Fruit fly (Drosophila melanogaster) whole organism, embryonic: ENCODE measurements around the gene topi.

Source experiments
- ATbp ChIP-seq: fragments of 200-800 bp; sonication (Bioruptor generic); optimal IDR thresholded peaks from 2 replicates; lab custom pipeline; 2017; ENCODE audit warnings: missing biosample characterization, mild to moderate bottlenecking, missing genetic modification characterization, missing genetic modification reagents
- B-H2 ChIP-seq: fragments of 200-800 bp; sonication (Bioruptor generic); optimal IDR thresholded peaks from 2 replicates; lab custom pipeline; 2018; ENCODE audit warnings: missing biosample characterization, mild to moderate bottlenecking, missing genetic modification characterization
- Bdp1 ChIP-seq: fragments of 200-800 bp; sonication (Bioruptor generic); optimal IDR thresholded peaks from 3 replicates; lab custom pipeline; 2016; ENCODE audit warnings: missing biosample characterization, missing genetic modification characterization
- CG11504 ChIP-seq: fragments of 200-800 bp; sonication (Bioruptor generic); optimal IDR thresholded peaks from 3 replicates; lab custom pipeline; 2019; ENCODE audit warnings: missing biosample characterization, mild to moderate bottlenecking, missing genetic modification characterization, moderate library complexity
- CG14014 ChIP-seq: fragments of 200-800 bp; sonication (Bioruptor generic); IDR thresholded peaks from 2 replicates; pipeline ENCODE4 v1.3.6; 2022; ENCODE audit warnings: missing biosample characterization, missing genetic modification characterization
- CG17328 ChIP-seq: fragments of 200-800 bp; sonication (Bioruptor generic); IDR thresholded peaks from 2 replicates; pipeline ENCODE4 v1.3.6; 2022; ENCODE audit warnings: missing biosample characterization, missing genetic modification characterization
- CG2129 ChIP-seq: fragments of 200-800 bp; sonication (Bioruptor generic); IDR thresholded peaks from 2 replicates; pipeline ENCODE4 v1.3.6; 2022; ENCODE audit warnings: missing biosample characterization, missing genetic modification characterization; ENCODE audit not compliant: partially characterized antibody
- CG30403 ChIP-seq: fragments of 200-800 bp; sonication (Bioruptor generic); optimal IDR thresholded peaks from 3 replicates; lab custom pipeline; 2016; ENCODE audit warnings: missing biosample characterization, missing genetic modification characterization
- CG4707 ChIP-seq: fragments of 200-800 bp; sonication (Bioruptor generic); optimal IDR thresholded peaks from 2 replicates; lab custom pipeline; 2018; ENCODE audit warnings: missing biosample characterization, mild to moderate bottlenecking, missing genetic modification characterization, moderate library complexity
- CG4820 ChIP-seq: fragments of 200-800 bp; sonication (Bioruptor generic); optimal IDR thresholded peaks from 3 replicates; lab custom pipeline; 2016; ENCODE audit warnings: missing biosample characterization, missing genetic modification characterization
- CG5180 ChIP-seq: fragments of 200-800 bp; sonication (Bioruptor generic); optimal IDR thresholded peaks from 3 replicates; lab custom pipeline; 2017; ENCODE audit warnings: missing biosample characterization, missing genetic modification characterization, mild to moderate bottlenecking, moderate library complexity, missing genetic modification reagents
- CG6272 ChIP-seq: fragments of 200-800 bp; sonication (Bioruptor generic); IDR thresholded peaks from 2 replicates; pipeline ENCODE4 v1.3.6; 2022; ENCODE audit warnings: missing biosample characterization, missing genetic modification characterization
- CG7271 ChIP-seq: fragments of 200-800 bp; sonication (Bioruptor generic); optimal IDR thresholded peaks from 2 replicates; lab custom pipeline; 2018; ENCODE audit warnings: missing biosample characterization, mild to moderate bottlenecking, missing genetic modification characterization, moderate library complexity
- CG8388 ChIP-seq: fragments of 200-800 bp; sonication (Bioruptor generic); optimal IDR thresholded peaks from 2 replicates; lab custom pipeline; 2019; ENCODE audit warnings: missing biosample characterization, mild to moderate bottlenecking, missing genetic modification characterization, moderate library complexity
- CHES-1-like ChIP-seq: fragments of 200-800 bp; sonication (Bioruptor generic); optimal IDR thresholded peaks from 2 replicates; lab custom pipeline; 2016; ENCODE audit warnings: missing biosample characterization, missing genetic modification characterization
- Dad ChIP-seq: fragments of 200-800 bp; sonication (Bioruptor generic); optimal IDR thresholded peaks from 3 replicates; lab custom pipeline; 2016; ENCODE audit warnings: missing biosample characterization, missing genetic modification characterization
- Eip74EF ChIP-seq, 2 experiments: fragments of 200-800 bp in 1 of 2; fragments of >200 bp in 1 of 2; sonication (Bioruptor generic) in 1 of 2; optimal IDR thresholded peaks; 2 replicates each; lab custom pipeline; 2017 to 2019; ENCODE audit warnings: missing biosample characterization in 2 of 2, missing genetic modification characterization in 2 of 2, mild to moderate bottlenecking in 1 of 2, moderate library complexity in 1 of 2
- GATAe ChIP-seq: fragments of 200-800 bp; sonication (Bioruptor generic); conservative IDR thresholded peaks from 2 replicates; pipeline ENCODE4 v1.3.6; 2022; ENCODE audit warnings: missing biosample characterization, missing genetic modification characterization
- Gsc ChIP-seq: fragments of 200-800 bp; sonication (Bioruptor generic); IDR thresholded peaks from 2 replicates; pipeline ENCODE4 v1.3.6; 2022; ENCODE audit warnings: missing biosample characterization, missing genetic modification characterization
- HmgZ ChIP-seq: fragments of 200-800 bp; sonication (Bioruptor generic); optimal IDR thresholded peaks from 2 replicates; lab custom pipeline; 2018; ENCODE audit warnings: missing biosample characterization, mild to moderate bottlenecking, missing genetic modification characterization
- Hmx ChIP-seq: fragments of 200-800 bp; sonication (Bioruptor generic); optimal IDR thresholded peaks from 2 replicates; lab custom pipeline; 2016; ENCODE audit warnings: missing biosample characterization, missing genetic modification characterization
- MBD-R2 ChIP-seq: fragments of 200-800 bp; sonication (Bioruptor generic); IDR thresholded peaks from 2 replicates; pipeline ENCODE4 v1.3.6; 2022; ENCODE audit warnings: missing biosample characterization, missing genetic modification characterization
- Max ChIP-seq: fragments of 200-800 bp; sonication (Bioruptor generic); optimal IDR thresholded peaks from 2 replicates; lab custom pipeline; 2016; ENCODE audit warnings: missing biosample characterization, mild to moderate bottlenecking, missing genetic modification characterization
- Myb ChIP-seq: fragments of 200-800 bp; sonication (Bioruptor generic); optimal IDR thresholded peaks from 2 replicates; lab custom pipeline; 2016; ENCODE audit warnings: missing biosample characterization, missing genetic modification characterization
- Ptx1 ChIP-seq: fragments of 200-800 bp; sonication (Bioruptor generic); IDR thresholded peaks from 2 replicates; pipeline ENCODE4 v1.3.6; 2022; ENCODE audit warnings: missing biosample characterization, missing genetic modification characterization
- Rfx ChIP-seq: fragments of 200-800 bp; sonication (Bioruptor generic); IDR thresholded peaks from 2 replicates; pipeline ENCODE4 v1.3.6; 2022; ENCODE audit warnings: missing biosample characterization, missing genetic modification characterization
- Sry-β ChIP-seq: fragments of 200-800 bp; sonication (Bioruptor generic); optimal IDR thresholded peaks from 2 replicates; lab custom pipeline; 2018; ENCODE audit warnings: missing biosample characterization, mild to moderate bottlenecking, missing genetic modification characterization, moderate library complexity
- YL-1 ChIP-seq: fragments of 200-800 bp; sonication (Bioruptor generic); optimal IDR thresholded peaks from 3 replicates; lab custom pipeline; 2017; ENCODE audit warnings: missing biosample characterization, mild to moderate bottlenecking, missing genetic modification characterization
- bowl ChIP-seq: fragments of 200-800 bp; sonication (Bioruptor generic); IDR thresholded peaks from 2 replicates; pipeline ENCODE4 v1.3.6; 2022; ENCODE audit warnings: missing biosample characterization, missing genetic modification characterization
- cad ChIP-seq: fragments of >200 bp; optimal IDR thresholded peaks from 2 replicates; lab custom pipeline; 2017; ENCODE audit warnings: missing biosample characterization, missing genetic modification characterization
- cg ChIP-seq: fragments of 200-800 bp; sonication (Bioruptor generic); optimal IDR thresholded peaks from 3 replicates; lab custom pipeline; 2019; ENCODE audit warnings: missing biosample characterization, mild to moderate bottlenecking, missing genetic modification characterization, moderate library complexity
- chif ChIP-seq, 2 experiments: fragments of 200-800 bp; sonication (Bioruptor generic); optimal IDR thresholded peaks; 3 replicates each; lab custom pipeline; 2016; ENCODE audit warnings: missing biosample characterization in 2 of 2, missing genetic modification characterization in 2 of 2
- corto ChIP-seq: fragments of 200-800 bp; sonication (Bioruptor generic); optimal IDR thresholded peaks from 2 replicates; lab custom pipeline; 2016; ENCODE audit warnings: missing biosample characterization, mild to moderate bottlenecking, missing genetic modification characterization, moderate library complexity
- croc ChIP-seq: fragments of 200-800 bp; sonication (Bioruptor generic); conservative IDR thresholded peaks from 3 replicates; pipeline ENCODE4 v1.3.6; 2022; ENCODE audit warnings: missing biosample characterization, missing genetic modification characterization
- crp ChIP-seq, 2 experiments: fragments of 200-800 bp; sonication (Bioruptor generic); optimal IDR thresholded peaks; 2 replicates in 1 of 2; 3 replicates in 1 of 2; lab custom pipeline; 2017; ENCODE audit warnings: missing biosample characterization in 2 of 2, missing genetic modification characterization in 2 of 2, mild to moderate bottlenecking in 1 of 2, moderate library complexity in 1 of 2
- eyg ChIP-seq: fragments of 200-800 bp; sonication (Bioruptor generic); optimal IDR thresholded peaks from 3 replicates; lab custom pipeline; 2016; ENCODE audit warnings: missing biosample characterization, missing genetic modification characterization
- fd96Cb ChIP-seq: fragments of 200-800 bp; sonication (Bioruptor generic); optimal IDR thresholded peaks from 2 replicates; lab custom pipeline; 2018; ENCODE audit warnings: missing biosample characterization, mild to moderate bottlenecking, missing genetic modification characterization, moderate library complexity
- grau ChIP-seq: fragments of 200-800 bp; optimal IDR thresholded peaks from 3 replicates; lab custom pipeline; 2019; ENCODE audit warnings: missing biosample characterization, mild to moderate bottlenecking, missing genetic modification characterization, moderate library complexity
- inv ChIP-seq: fragments of 200-800 bp; sonication (Bioruptor generic); IDR thresholded peaks from 2 replicates; pipeline ENCODE4 v1.3.6; 2022; ENCODE audit warnings: missing biosample characterization, missing genetic modification characterization; ENCODE audit not compliant: partially characterized antibody
- jumu ChIP-seq: fragments of 200-800 bp; sonication (Bioruptor generic); optimal IDR thresholded peaks from 3 replicates; lab custom pipeline; 2016; ENCODE audit warnings: missing biosample characterization, missing genetic modification characterization
- kay ChIP-seq: fragments of 200-800 bp; sonication (Bioruptor generic); optimal IDR thresholded peaks from 2 replicates; lab custom pipeline; 2016; ENCODE audit warnings: missing biosample characterization, missing genetic modification characterization
- p53 ChIP-seq: fragments of 200-800 bp; sonication (Bioruptor generic); optimal IDR thresholded peaks from 2 replicates; lab custom pipeline; 2016; ENCODE audit warnings: missing biosample characterization, missing genetic modification characterization
- prd ChIP-seq, 3 experiments: fragments of >200 bp in 2 of 3; fragments of 200-800 bp in 1 of 3; sonication (Bioruptor generic) in 1 of 3; optimal IDR thresholded peaks in 2 of 3; IDR thresholded peaks in 1 of 3; 2 replicates in 2 of 3; 3 replicates in 1 of 3; pipeline versions ENCODE4 v1.3.6 to Lab custom; 2017 to 2022; ENCODE audit warnings: missing biosample characterization in 1 of 3, missing genetic modification characterization in 1 of 3
- pzg ChIP-seq: fragments of 200-800 bp; sonication (Bioruptor generic); optimal IDR thresholded peaks from 3 replicates; lab custom pipeline; 2018; ENCODE audit warnings: missing biosample characterization, mild to moderate bottlenecking, missing genetic modification characterization, moderate library complexity
- row ChIP-seq: fragments of 200-800 bp; sonication (Bioruptor generic); IDR thresholded peaks from 3 replicates; pipeline ENCODE4 v1.3.6; 2022; ENCODE audit warnings: missing biosample characterization, missing genetic modification characterization
- sisA ChIP-seq: fragments of 200-800 bp; sonication (Bioruptor generic); IDR thresholded peaks from 2 replicates; pipeline ENCODE4 v1.3.6; 2022; ENCODE audit warnings: missing biosample characterization, missing genetic modification characterization
- tll ChIP-seq, 2 experiments: fragments of 200-800 bp in 1 of 2; fragments of >200 bp in 1 of 2; sonication (Bioruptor generic) in 1 of 2; optimal IDR thresholded peaks; 2 replicates each; lab custom pipeline; 2017 to 2019; ENCODE audit warnings: missing biosample characterization in 2 of 2, missing genetic modification characterization in 2 of 2, mild to moderate bottlenecking in 1 of 2, moderate library complexity in 1 of 2
- toy ChIP-seq: fragments of 200-800 bp; sonication (Bioruptor generic); IDR thresholded peaks from 2 replicates; pipeline ENCODE4 v1.3.6; 2022; ENCODE audit warnings: missing biosample characterization, missing genetic modification characterization
- vfl ChIP-seq: fragments of 200-800 bp; sonication (Bioruptor generic); optimal IDR thresholded peaks from 2 replicates; lab custom pipeline; 2016; ENCODE audit warnings: missing biosample characterization, missing genetic modification characterization

Gene topi

DNA sequence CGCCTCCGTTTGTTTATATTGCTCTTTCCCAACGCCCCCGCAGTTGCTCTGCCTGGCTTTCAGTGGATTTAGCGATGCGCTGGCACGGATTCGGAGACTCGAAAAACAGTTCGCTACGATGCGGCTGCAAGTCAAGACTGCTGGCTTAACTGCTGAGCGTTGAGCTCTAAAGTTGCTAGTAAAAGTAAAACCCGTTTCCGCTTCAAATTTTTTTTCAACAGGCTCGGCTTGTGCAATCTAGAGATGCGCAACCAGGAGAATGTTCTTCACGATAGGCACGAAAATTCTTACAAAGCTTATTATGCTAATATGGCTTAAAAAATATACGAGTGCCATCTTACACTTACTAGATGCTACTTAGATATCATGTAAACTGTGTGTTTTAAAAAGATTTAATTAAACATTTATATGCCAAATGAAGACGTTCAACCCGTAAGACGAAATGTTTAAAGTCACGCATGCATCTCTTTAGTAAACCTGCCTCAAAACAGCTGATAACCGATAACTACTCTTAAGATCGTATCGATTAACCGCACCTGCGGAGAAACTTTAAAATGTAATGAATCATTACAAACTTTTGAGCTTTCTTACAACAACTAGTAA, 27.5 kb upstream of the topi start, which contains the start of gene CG12948 (continued):
- TF ChIP-seq crp (GFP tag; optimal IDR thresholded peaks at IDR 0.05; lab: Kevin White, UChicago): peak; percentile 38 to 86
- TF ChIP-seq CG8388 (GFP tag; lab: Kevin White, UChicago): peak; percentile 31
- TF ChIP-seq MBD-R2 (GFP tag; lab: Robert Waterston, UW): peak; percentile 71
- no peak for TF ChIP-seq p53 (GFP tag; lab: Kevin White, UChicago)
- peak; percentile 46; the same call in 1 of the 2 replicates for TF ChIP-seq CG6272 (GFP tag; lab: Robert Waterston, UW)
- no peak for TF ChIP-seq CG4707 (GFP tag; lab: Kevin White, UChicago)
- no peak for TF ChIP-seq Hmx (GFP tag; lab: Kevin White, UChicago)
- peak; percentile 11 for TF ChIP-seq CHES-1-like (GFP tag; lab: Kevin White, UChicago)
- TF ChIP-seq Sry-β (GFP tag; lab: Kevin White, UChicago): peak; percentile 90
- peak; percentile 81 for TF ChIP-seq inv (GFP tag; lab: Robert Waterston, UW)
- no peak for TF ChIP-seq CG5180 (GFP tag; lab: Kevin White, UChicago)
- no peak for TF ChIP-seq tll (GFP tag; optimal IDR thresholded peaks at IDR 0.05; lab: Kevin White, UChicago)
- TF ChIP-seq Rfx (GFP tag; lab: Robert Waterston, UW): peak; percentile 63
- no peak for TF ChIP-seq cg (GFP tag; lab: Kevin White, UChicago)
- peak; percentile 7 for TF ChIP-seq Myb (GFP tag; lab: Kevin White, UChicago)
- TF ChIP-seq HmgZ (tag; lab: Kevin White, UChicago): peak; percentile 63
- TF ChIP-seq Ptx1 (GFP tag; lab: Robert Waterston, UW): 0 out of 2 replicates have a peak, but pooled peaks have one; percentile 43
- TF ChIP-seq Max: peak; percentile 52
- peak; percentile 95 for TF ChIP-seq row (GFP tag; lab: Robert Waterston, UW)
- no peak for TF ChIP-seq toy
- TF ChIP-seq CG11504 (tag; lab: Kevin White, UChicago): no peak
- TF ChIP-seq CG4820: peak; percentile 46
- TF ChIP-seq prd (optimal IDR thresholded peaks at IDR 0.05; lab: Kevin White, UChicago): no peak
- TF ChIP-seq prd (GFP tag; IDR thresholded peaks at IDR 0.05; lab: Robert Waterston, UW): peak; percentile 34; the same call in 1 of the 3 replicates
- no peak for TF ChIP-seq croc
- TF ChIP-seq B-H2 (GFP tag; lab: Kevin White, UChicago): peak; percentile 66
- no peak for TF ChIP-seq bowl
- TF ChIP-seq CG14014: peak; percentile 53
- no peak for TF ChIP-seq eyg (GFP tag; lab: Kevin White, UChicago)
- TF ChIP-seq chif (GFP tag; optimal IDR thresholded peaks at IDR 0.05; lab: Kevin White, UChicago): peak in 1 of 2 experiments; percentile 63
- no peak for TF ChIP-seq Eip74EF (GFP tag; optimal IDR thresholded peaks at IDR 0.05; lab: Kevin White, UChicago)
- peak; percentile 23 for TF ChIP-seq Bdp1 (GFP tag; lab: Kevin White, UChicago)
- peak; percentile 53 for TF ChIP-seq Dad (GFP tag; lab: Kevin White, UChicago)
- TF ChIP-seq grau (tag; lab: Kevin White, UChicago): peak; percentile 67
- TF ChIP-seq GATAe: no peak
- TF ChIP-seq sisA (GFP tag; lab: Robert Waterston, UW): no peak
- peak; percentile 92 for TF ChIP-seq CG2129 (GFP tag; lab: Robert Waterston, UW)
- peak; percentile 10 for TF ChIP-seq jumu
- TF ChIP-seq cad (GFP tag; lab: Kevin White, UChicago): no peak
- peak; percentile 5 for TF ChIP-seq CG7271
- TF ChIP-seq fd96Cb (tag; lab: Kevin White, UChicago): peak; percentile 3
- TF ChIP-seq CG30403 (GFP tag; lab: Kevin White, UChicago): peak; percentile 72
- TF ChIP-seq pzg (GFP tag; lab: Kevin White, UChicago): peak; percentile 23
- peak; percentile 49 for TF ChIP-seq corto
- peak; percentile 45 for TF ChIP-seq YL-1 (GFP tag; lab: Kevin White, UChicago)
- TF ChIP-seq CG17328: no peak
- no peak for TF ChIP-seq ATbp (GFP tag; lab: Kevin White, UChicago)
- TF ChIP-seq vfl (GFP tag; lab: Kevin White, UChicago): peak; percentile 39
- no peak for TF ChIP-seq kay (GFP tag; lab: Kevin White, UChicago)
- no peak for TF ChIP-seq Gsc (GFP tag; lab: Robert Waterston, UW)
